Fruit fly (Drosophila melanogaster) whole organism, prepupa: Measurements from ENCODE around the gene MTF-1.

Experiments
- Blimp-1 ChIP-seq: fragments of 200-800 bp; sonication (Bioruptor generic); optimal IDR thresholded peaks from 3 replicates; lab custom pipeline; 2017; ENCODE audit warnings: missing biosample characterization, missing genetic modification characterization, mild to moderate bottlenecking, moderate library complexity, missing genetic modification reagents
- CG10631 ChIP-seq: fragments of 200-800 bp; sonication (Bioruptor generic); optimal IDR thresholded peaks from 2 replicates; lab custom pipeline; 2016; ENCODE audit warnings: missing biosample characterization, missing genetic modification characterization
- CG10669 ChIP-seq: fragments of 200-800 bp; sonication (Bioruptor generic); optimal IDR thresholded peaks from 3 replicates; lab custom pipeline; 2018; ENCODE audit warnings: missing biosample characterization, mild to moderate bottlenecking, missing genetic modification characterization, moderate library complexity
- CG11294 ChIP-seq: fragments of 200-800 bp; sonication (Bioruptor generic); IDR thresholded peaks from 2 replicates; pipeline ENCODE4 v1.3.6; 2022; ENCODE audit warnings: missing biosample characterization, missing genetic modification characterization
- CG11762 ChIP-seq: fragments of 200-800 bp; sonication (Bioruptor generic); optimal IDR thresholded peaks from 3 replicates; lab custom pipeline; 2016; ENCODE audit warnings: missing biosample characterization, missing genetic modification characterization; ENCODE audit not compliant: insufficient read depth
- CG11902 ChIP-seq: fragments of 200-800 bp; sonication (Bioruptor generic); optimal IDR thresholded peaks from 3 replicates; lab custom pipeline; 2016; ENCODE audit warnings: missing biosample characterization, missing genetic modification characterization
- CG15336 ChIP-seq: fragments of 200-800 bp; sonication (Bioruptor generic); IDR thresholded peaks from 2 replicates; pipeline ENCODE4 v1.3.6; 2022; ENCODE audit warnings: missing biosample characterization, missing genetic modification characterization
- CG1621 ChIP-seq: fragments of 200-800 bp; sonication (Bioruptor generic); optimal IDR thresholded peaks from 3 replicates; lab custom pipeline; 2018; ENCODE audit warnings: missing biosample characterization, mild to moderate bottlenecking, missing genetic modification characterization
- CG16779 ChIP-seq: fragments of 200-800 bp; sonication (Bioruptor generic); optimal IDR thresholded peaks from 3 replicates; lab custom pipeline; 2017; ENCODE audit warnings: missing biosample characterization, mild to moderate bottlenecking, missing genetic modification characterization
- CG3032 ChIP-seq: fragments of 200-800 bp; optimal IDR thresholded peaks from 2 replicates; lab custom pipeline; 2019; ENCODE audit warnings: missing biosample characterization, mild to moderate bottlenecking, missing genetic modification characterization, moderate library complexity
- CG31627 ChIP-seq: fragments of 200-800 bp; sonication (Bioruptor generic); optimal IDR thresholded peaks from 3 replicates; lab custom pipeline; 2016; ENCODE audit warnings: missing biosample characterization, missing genetic modification characterization
- CG32006 ChIP-seq: fragments of 200-800 bp; sonication (Bioruptor generic); optimal IDR thresholded peaks from 3 replicates; lab custom pipeline; 2017; ENCODE audit warnings: missing biosample characterization, mild to moderate bottlenecking, missing genetic modification characterization
- CG3919 ChIP-seq: fragments of 200-800 bp; sonication (Bioruptor generic); optimal IDR thresholded peaks from 3 replicates; lab custom pipeline; 2016; ENCODE audit warnings: missing biosample characterization, missing genetic modification characterization
- CG4318 ChIP-seq: fragments of 200-800 bp; sonication (Bioruptor generic); optimal IDR thresholded peaks from 3 replicates; lab custom pipeline; 2017; ENCODE audit warnings: missing biosample characterization, mild to moderate bottlenecking, missing genetic modification characterization
- CG6276 ChIP-seq: fragments of 200-800 bp; sonication (Bioruptor generic); optimal IDR thresholded peaks from 2 replicates; lab custom pipeline; 2017; ENCODE audit warnings: missing biosample characterization, mild to moderate bottlenecking, missing genetic modification characterization
- CG6792 ChIP-seq: fragments of 200-800 bp; sonication (Bioruptor generic); optimal IDR thresholded peaks from 3 replicates; lab custom pipeline; 2016; ENCODE audit warnings: missing biosample characterization, missing genetic modification characterization
- CG6808 ChIP-seq: fragments of 200-800 bp; sonication (Bioruptor generic); optimal IDR thresholded peaks from 3 replicates; lab custom pipeline; 2017; ENCODE audit warnings: missing biosample characterization, missing genetic modification characterization, mild to moderate bottlenecking, moderate library complexity, missing genetic modification reagents
- CG6854 ChIP-seq: fragments of 200-800 bp; sonication (Bioruptor generic); optimal IDR thresholded peaks from 2 replicates; lab custom pipeline; 2017; ENCODE audit warnings: missing biosample characterization, mild to moderate bottlenecking, missing genetic modification characterization
- CG7368 ChIP-seq: fragments of 200-800 bp; sonication (Bioruptor generic); optimal IDR thresholded peaks from 3 replicates; lab custom pipeline; 2016; ENCODE audit warnings: missing biosample characterization, missing genetic modification characterization
- CG8119 ChIP-seq: fragments of 200-800 bp; sonication (Bioruptor generic); IDR thresholded peaks from 3 replicates; pipeline ENCODE4 v1.3.6; 2022; ENCODE audit warnings: missing biosample characterization, missing genetic modification characterization
- CG8319 ChIP-seq: fragments of 200-800 bp; sonication (Bioruptor generic); optimal IDR thresholded peaks from 3 replicates; lab custom pipeline; 2016; ENCODE audit warnings: missing biosample characterization, missing genetic modification characterization
- CG8632 ChIP-seq: fragments of 200-800 bp; sonication (Bioruptor generic); optimal IDR thresholded peaks from 3 replicates; lab custom pipeline; 2016; ENCODE audit warnings: missing biosample characterization, missing genetic modification characterization
- CG9139 ChIP-seq: fragments of 200-800 bp; sonication (Bioruptor generic); optimal IDR thresholded peaks from 3 replicates; lab custom pipeline; 2017; ENCODE audit warnings: missing biosample characterization, mild to moderate bottlenecking, missing genetic modification characterization
- Eip75B ChIP-seq: fragments of 200-800 bp; sonication (Bioruptor generic); optimal IDR thresholded peaks from 3 replicates; lab custom pipeline; 2016; ENCODE audit warnings: missing biosample characterization, missing genetic modification characterization
- Eip78C ChIP-seq: fragments of 200-800 bp; sonication (Bioruptor generic); peaks from one replicate; lab custom pipeline; 2016; ENCODE audit warnings: missing biosample characterization, missing genetic modification characterization
- Eip93F ChIP-seq: fragments of 200-800 bp; sonication (Bioruptor generic); optimal IDR thresholded peaks from 2 replicates; lab custom pipeline; 2016; ENCODE audit warnings: missing biosample characterization, mild to moderate bottlenecking, missing genetic modification characterization
- Ets21C ChIP-seq: fragments of 200-800 bp; sonication (Bioruptor generic); optimal IDR thresholded peaks from 3 replicates; lab custom pipeline; 2016; ENCODE audit warnings: missing biosample characterization, missing genetic modification characterization
- Gug ChIP-seq: fragments of 200-800 bp; sonication (Bioruptor generic); IDR thresholded peaks from 2 replicates; pipeline ENCODE4 v1.3.6; 2022; ENCODE audit warnings: missing biosample characterization, missing genetic modification characterization
- Hr38 ChIP-seq: sonication (Bioruptor generic); optimal IDR thresholded peaks from 2 replicates; lab custom pipeline; 2016; ENCODE audit warnings: missing biosample characterization, missing genetic modification characterization
- Hr39 ChIP-seq: fragments of 200-800 bp; sonication (Bioruptor generic); optimal IDR thresholded peaks from 2 replicates; lab custom pipeline; 2016; ENCODE audit warnings: missing biosample characterization, missing genetic modification characterization
- Hr4 ChIP-seq: fragments of 200-800 bp; sonication (Bioruptor generic); optimal IDR thresholded peaks from 3 replicates; lab custom pipeline; 2016; ENCODE audit warnings: missing biosample characterization, missing genetic modification characterization
- Lpt ChIP-seq: fragments of 200-800 bp; sonication (Bioruptor generic); optimal IDR thresholded peaks from 3 replicates; lab custom pipeline; 2016; ENCODE audit warnings: missing biosample characterization, missing genetic modification characterization
- OdsH ChIP-seq: fragments of 200-800 bp; sonication (Bioruptor generic); optimal IDR thresholded peaks from 3 replicates; lab custom pipeline; 2016; ENCODE audit warnings: missing biosample characterization, missing genetic modification characterization
- Smox ChIP-seq: fragments of 200-800 bp; sonication (Bioruptor generic); optimal IDR thresholded peaks from 3 replicates; lab custom pipeline; 2016; ENCODE audit warnings: missing biosample characterization, missing genetic modification characterization
- Sox102F ChIP-seq: fragments of 200-800 bp; sonication (Bioruptor generic); optimal IDR thresholded peaks from 2 replicates; lab custom pipeline; 2016; ENCODE audit warnings: missing biosample characterization, mild to moderate bottlenecking, missing genetic modification characterization
- achi ChIP-seq: fragments of 200-800 bp; sonication (Bioruptor generic); optimal IDR thresholded peaks from 3 replicates; lab custom pipeline; 2016; ENCODE audit warnings: missing biosample characterization, missing genetic modification characterization
- acj6 ChIP-seq: fragments of 200-800 bp; sonication (Bioruptor generic); optimal IDR thresholded peaks from 3 replicates; lab custom pipeline; 2016; ENCODE audit warnings: missing biosample characterization, missing genetic modification characterization
- cyc ChIP-seq: fragments of 200-800 bp; sonication (Bioruptor generic); optimal IDR thresholded peaks from 3 replicates; lab custom pipeline; 2016; ENCODE audit warnings: missing biosample characterization, missing genetic modification characterization
- dac ChIP-seq: fragments of 200-800 bp; sonication (Bioruptor generic); optimal IDR thresholded peaks from 2 replicates; lab custom pipeline; 2017; ENCODE audit warnings: missing biosample characterization, mild to moderate bottlenecking, missing genetic modification characterization
- dsx ChIP-seq: fragments of 200-800 bp; optimal IDR thresholded peaks from 3 replicates; lab custom pipeline; 2019; ENCODE audit warnings: missing biosample characterization, mild to moderate bottlenecking, missing genetic modification characterization, moderate library complexity; ENCODE audit not compliant: poor library complexity, severe bottlenecking
- eg ChIP-seq: fragments of 200-800 bp; sonication (Bioruptor generic); IDR thresholded peaks from 3 replicates; pipeline ENCODE4 v1.3.6; 2022; ENCODE audit warnings: missing biosample characterization, missing genetic modification characterization
- esn ChIP-seq: fragments of 200-800 bp; sonication (Bioruptor generic); optimal IDR thresholded peaks from 2 replicates; lab custom pipeline; 2016; ENCODE audit warnings: missing biosample characterization, mild to moderate bottlenecking, missing genetic modification characterization, moderate library complexity
- fd59A ChIP-seq: fragments of 200-800 bp; sonication (Bioruptor generic); optimal IDR thresholded peaks from 2 replicates; lab custom pipeline; 2017; ENCODE audit warnings: missing biosample characterization, mild to moderate bottlenecking, missing genetic modification characterization, missing genetic modification reagents
- fkh ChIP-seq: fragments of 200-800 bp; sonication (Bioruptor generic); optimal IDR thresholded peaks from 3 replicates; lab custom pipeline; 2017; ENCODE audit warnings: missing biosample characterization, mild to moderate bottlenecking, missing genetic modification characterization, moderate library complexity
- pdm3 ChIP-seq: fragments of 200-800 bp; sonication (Bioruptor generic); optimal IDR thresholded peaks from 3 replicates; lab custom pipeline; 2016; ENCODE audit warnings: missing biosample characterization, missing genetic modification characterization
- spab ChIP-seq: fragments of 200-800 bp; sonication (Bioruptor generic); optimal IDR thresholded peaks from 2 replicates; lab custom pipeline; 2017; ENCODE audit warnings: missing biosample characterization, mild to moderate bottlenecking, missing genetic modification characterization, missing genetic modification reagents
- ss ChIP-seq, 2 experiments: fragments of 200-800 bp; sonication (Bioruptor generic); optimal IDR thresholded peaks; 2 replicates in 1 of 2; 3 replicates in 1 of 2; lab custom pipeline; 2017 to 2018; ENCODE audit warnings: mild to moderate bottlenecking in 2 of 2, missing biosample characterization in 2 of 2, missing genetic modification characterization in 2 of 2, moderate library complexity in 1 of 2
- svp ChIP-seq: fragments of 200-800 bp; sonication (Bioruptor generic); peaks from one replicate; lab custom pipeline; 2016; ENCODE audit warnings: missing biosample characterization, missing genetic modification characterization
- topi ChIP-seq: fragments of 200-800 bp; sonication (Bioruptor generic); optimal IDR thresholded peaks from 3 replicates; lab custom pipeline; 2016; ENCODE audit warnings: missing biosample characterization, missing genetic modification characterization
- vri ChIP-seq: fragments of 200-800 bp; sonication (Bioruptor generic); optimal IDR thresholded peaks from 3 replicates; lab custom pipeline; 2016; ENCODE audit warnings: missing biosample characterization, mild to moderate bottlenecking, missing genetic modification characterization

Gene MTF-1

dm6 chr3L:9422636-9423419 lies 7.3 kb upstream of the MTF-1 start, which contains the start of gene aay:
aay (plus strand) TSS chr3L:9423253.
- peak; percentile 99 for TF ChIP-seq OdsH (GFP tag; lab: Kevin White, UChicago)
- peak; percentile 99 for TF ChIP-seq Smox (GFP tag; lab: Kevin White, UChicago)
- TF ChIP-seq Lpt (GFP tag; lab: Kevin White, UChicago), result peak; percentile 97
- peak; percentile 99 for TF ChIP-seq CG10631 (GFP tag; lab: Kevin White, UChicago)
- peak; percentile 99 for TF ChIP-seq CG8119 (GFP tag; lab: Robert Waterston, UW)
- TF ChIP-seq svp, result peak; percentile 100
- peak; percentile 95 for TF ChIP-seq fd59A (GFP tag; lab: Kevin White, UChicago)
- peak; percentile 99 for TF ChIP-seq CG3919 (GFP tag; lab: Kevin White, UChicago)
- peak; percentile 96 for TF ChIP-seq Blimp-1 (GFP tag; lab: Kevin White, UChicago)
- peak; percentile 95 for TF ChIP-seq spab (GFP tag; lab: Kevin White, UChicago)
- peak; percentile 98 for TF ChIP-seq achi (GFP tag; lab: Kevin White, UChicago)
- TF ChIP-seq Sox102F (GFP tag; lab: Kevin White, UChicago), result peak; percentile 100
- peak; percentile 99 for TF ChIP-seq CG32006 (GFP tag; lab: Kevin White, UChicago)
- peak; percentile 99 for TF ChIP-seq Hr39 (GFP tag; lab: Kevin White, UChicago)
- peak; percentile 99 for TF ChIP-seq CG6854 (GFP tag; lab: Kevin White, UChicago)
- peak; percentile 97 for TF ChIP-seq CG11294 (GFP tag; lab: Robert Waterston, UW)
- peak; percentile 100 for TF ChIP-seq Eip78C (GFP tag; lab: Kevin White, UChicago)
- TF ChIP-seq eg (GFP tag; lab: Robert Waterston, UW), result peak; percentile 98
- TF ChIP-seq Hr4 (GFP tag; lab: Kevin White, UChicago), result peak; percentile 99
- TF ChIP-seq CG9139 (GFP tag; lab: Kevin White, UChicago), result peak; percentile 92
- TF ChIP-seq CG10669 (GFP tag; lab: Kevin White, UChicago), result peak; percentile 98
- peak; percentile 95 to 98 for TF ChIP-seq ss (GFP tag; optimal IDR thresholded peaks at IDR 0.05; lab: Kevin White, UChicago)
- peak; percentile 99 for TF ChIP-seq cyc (GFP tag; lab: Kevin White, UChicago)
- TF ChIP-seq CG3032 (tag; lab: Kevin White, UChicago), result peak; percentile 97
- peak; percentile 99 for TF ChIP-seq Eip93F (GFP tag; lab: Kevin White, UChicago)
- TF ChIP-seq CG7368, result peak; percentile 99
- peak; percentile 98 for TF ChIP-seq CG11762 (GFP tag; lab: Kevin White, UChicago)
- TF ChIP-seq Gug, result peak; percentile 98
- peak; percentile 98 for TF ChIP-seq vri (GFP tag; lab: Kevin White, UChicago)
- TF ChIP-seq esn (GFP tag; lab: Kevin White, UChicago), result peak; percentile 100
- peak; percentile 98 for TF ChIP-seq CG16779 (tag; lab: Kevin White, UChicago)
- peak; percentile 99 for TF ChIP-seq CG15336 (GFP tag; lab: Robert Waterston, UW)
- peak; percentile 99 for TF ChIP-seq pdm3 (GFP tag; lab: Kevin White, UChicago)
- TF ChIP-seq CG1621 (tag; lab: Kevin White, UChicago), result peak; percentile 97
- peak; percentile 99 for TF ChIP-seq CG6792
- TF ChIP-seq CG4318 (GFP tag; lab: Kevin White, UChicago), result peak; percentile 94
- peak; percentile 97 for TF ChIP-seq Ets21C (GFP tag; lab: Kevin White, UChicago)
- TF ChIP-seq fkh (GFP tag; lab: Kevin White, UChicago), result peak; percentile 92
- TF ChIP-seq dsx (GFP tag; lab: Kevin White, UChicago), result peak; percentile 97
- TF ChIP-seq CG11902 (GFP tag; lab: Kevin White, UChicago), result peak; percentile 98
- TF ChIP-seq Eip75B (GFP tag; lab: Kevin White, UChicago), result peak; percentile 99
- TF ChIP-seq CG6276 (GFP tag; lab: Kevin White, UChicago), result peak; percentile 98
- peak; percentile 98 for TF ChIP-seq CG8319 (GFP tag; lab: Kevin White, UChicago)
- peak; percentile 93 for TF ChIP-seq dac (GFP tag; lab: Kevin White, UChicago)
- peak; percentile 21 for TF ChIP-seq Hr38
- TF ChIP-seq topi (GFP tag; lab: Kevin White, UChicago), result peak; percentile 99
- TF ChIP-seq acj6 (GFP tag; lab: Kevin White, UChicago), result peak; percentile 99
- TF ChIP-seq CG8632 (GFP tag; lab: Kevin White, UChicago), result peak; percentile 99
- TF ChIP-seq CG31627 (GFP tag; lab: Kevin White, UChicago), result peak; percentile 99
- TF ChIP-seq CG6808 (GFP tag; lab: Kevin White, UChicago), result peak; percentile 95
